Worm (Caenorhabditis elegans) whole organism, young adult: Measurements from ENCODE around the gene cyp-34A9.

ENCODE experiments used
- F57A8.1 ChIP-seq: fragments of 200-800 bp; sonication (Bioruptor generic); optimal IDR thresholded peaks from 2 replicates; lab custom pipeline; 2018; ENCODE audit warnings: mild to moderate bottlenecking, missing genetic modification characterization, moderate library complexity, missing compliant biosample characterization
- ama-1 ChIP-seq, 3 experiments: fragments of 150-350 bp in 1 of 3; sonication (generic microtip) in 2 of 3; optimal IDR thresholded peaks; 2 replicates each; lab custom pipeline; 2014 to 2018; ENCODE audit warnings: missing biosample characterization in 2 of 3, missing genetic modification characterization in 2 of 3, missing genetic modification reagents in 2 of 3
- atf-7 ChIP-seq: sonication (generic microtip); optimal IDR thresholded peaks from 2 replicates; lab custom pipeline; 2017; ENCODE audit warnings: mild to moderate bottlenecking, missing genetic modification characterization, missing compliant biosample characterization
- attf-5 ChIP-seq: fragments of 200-800 bp; sonication (Bioruptor generic); optimal IDR thresholded peaks from 2 replicates; lab custom pipeline; 2018; ENCODE audit warnings: mild to moderate bottlenecking, missing genetic modification characterization, missing compliant biosample characterization
- egl-44 ChIP-seq: fragments of 200-800 bp; sonication (Bioruptor generic); IDR thresholded peaks from 2 replicates; pipeline ENCODE4 v1.3.6; 2022; ENCODE audit warnings: missing genetic modification reagents, missing genetic modification characterization, missing compliant biosample characterization
- hsf-1 ChIP-seq: fragments of 200-800 bp; sonication (Bioruptor generic); IDR thresholded peaks from 2 replicates; pipeline ENCODE4 v1.3.6; 2022; ENCODE audit warnings: missing genetic modification reagents, missing genetic modification characterization, missing compliant biosample characterization
- lsy-27 ChIP-seq: sonication (generic microtip); optimal IDR thresholded peaks from 2 replicates; lab custom pipeline; 2017; ENCODE audit warnings: missing genetic modification characterization, mild to moderate bottlenecking, missing compliant biosample characterization, antibody characterized with exemption, missing genotype, borderline replicate concordance; ENCODE audit not compliant: insufficient read depth
- nfya-1 ChIP-seq: sonication (generic microtip); optimal IDR thresholded peaks from 2 replicates; lab custom pipeline; 2017; ENCODE audit warnings: antibody characterized with exemption, missing compliant biosample characterization, missing genetic modification characterization, borderline replicate concordance; ENCODE audit not compliant: insufficient read depth
- snpc-3.4 ChIP-seq: sonication (generic microtip); optimal IDR thresholded peaks from 2 replicates; lab custom pipeline; 2017; ENCODE audit warnings: missing genetic modification characterization, mild to moderate bottlenecking, missing compliant biosample characterization, antibody characterized with exemption, moderate library complexity, missing genotype, missing genetic modification reagents
- tlf-1 ChIP-seq: fragments of 200-800 bp; sonication (Bioruptor generic); optimal IDR thresholded peaks from 2 replicates; lab custom pipeline; 2018; ENCODE audit warnings: mild to moderate bottlenecking, missing genetic modification characterization, missing compliant biosample characterization
- unc-130 ChIP-seq: sonication (generic microtip); optimal IDR thresholded peaks from 2 replicates; lab custom pipeline; 2016; ENCODE audit warnings: missing genetic modification reagents, missing genetic modification characterization, missing compliant biosample characterization
- unc-62 ChIP-seq: fragments of 150-350 bp; optimal IDR thresholded peaks from 2 replicates; lab custom pipeline; 2014; ENCODE audit warnings: missing biosample characterization, missing genetic modification reagents, missing genetic modification characterization
- ztf-6 ChIP-seq: fragments of 200-800 bp; sonication (Bioruptor generic); IDR thresholded peaks from 2 replicates; pipeline ENCODE4 v1.3.6; 2022; ENCODE audit warnings: missing genetic modification reagents, missing genetic modification characterization, missing compliant biosample characterization

- TF ChIP-seq tlf-1 (GFP tag; lab: Kevin White, UChicago) (no peak), atf-7 (tag; lab: Kevin White, UChicago) (no peak), hsf-1 (no peak), unc-130 (GFP tag; lab: Kevin White, UChicago) (no peak), egl-44 (GFP tag; lab: Robert Waterston, UW) (no peak), ztf-6 (no peak), attf-5 (GFP tag; lab: Kevin White, UChicago) (no peak), snpc-3.4 (tag; lab: Kevin White, UChicago) (no peak), unc-62 (GFP tag; lab: Kevin White, UChicago) (no peak), F57A8.1 (GFP tag; lab: Kevin White, UChicago) (no peak), nfya-1 (no peak), ama-1 (optimal IDR thresholded peaks at IDR 0.05; lab: Kevin White, UChicago) (no peak), ama-1 (GFP tag; optimal IDR thresholded peaks at IDR 0.05; lab: Kevin White, UChicago) (no peak), lsy-27 (tag; lab: Kevin White, UChicago) (no peak)
These were observed 37.6 kb upstream of the cyp-34A9 start, which contains the start of gene srh-7 for ce11 chrV:4007927-4008326.
